Worm (Caenorhabditis elegans): ENCODE measurements around the gene rpb-6.
A peak's percentile ranks its signal among the peaks of the same experiment; 100 is the strongest.

Gene rpb-6

DNA sequence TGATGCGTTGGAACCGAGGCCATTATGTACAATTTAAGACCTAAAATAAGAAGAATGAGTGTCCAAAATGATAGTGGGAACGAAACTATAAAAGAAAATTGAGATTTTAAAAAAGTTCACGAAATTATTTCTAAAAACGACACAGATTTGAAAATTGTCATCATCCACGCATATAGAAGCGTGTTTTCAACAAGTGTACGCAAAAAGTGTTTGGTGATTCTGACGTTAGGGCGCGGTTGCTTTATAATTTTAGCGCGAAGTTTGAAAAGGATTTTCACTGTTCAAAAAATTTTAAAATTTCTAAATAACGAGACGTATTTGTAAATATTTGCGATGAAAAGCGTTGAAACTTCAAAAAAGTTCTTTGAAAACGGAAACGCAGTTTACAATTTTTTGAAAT is 15.8 kb upstream of the rpb-6 start, which contains the start of gene cdc-48.1:
TSS of gene cdc-48.1 (minus strand) at position 40 of the 400 bp plus-strand sequence.
- TF ChIP-seq lin-11 (tag; optimal IDR thresholded peaks at IDR 0.05) (peak; percentile 70), gmeb-2 (tag; optimal IDR thresholded peaks at IDR 0.05) (peak; percentile 77), eyg-1 (tag; optimal IDR thresholded peaks at IDR 0.05) (no peak), che-1 (tag; optimal IDR thresholded peaks at IDR 0.05) (peak; percentile 51), ahr-1 (tag; optimal IDR thresholded peaks at IDR 0.05) (peak; percentile 61), nfya-1 (tag; optimal IDR thresholded peaks at IDR 0.05) (peak; percentile 99), unc-42 (tag; optimal IDR thresholded peaks at IDR 0.05) (peak; percentile 100), elt-4 (tag; optimal IDR thresholded peaks at IDR 0.05) (no peak), tbx-2 (tag; optimal IDR thresholded peaks at IDR 0.05) (peak; percentile 99), sox-4 (tag; optimal IDR thresholded peaks at IDR 0.05) (peak; percentile 68), elt-2 (tag; optimal IDR thresholded peaks at IDR 0.05) (peak; percentile 96), mec-3 (tag; optimal IDR thresholded peaks at IDR 0.05; ENCODE audit: borderline replicate concordance) (no peak), rnt-1 (tag; optimal IDR thresholded peaks at IDR 0.05) (peak; percentile 98), syd-9 (tag; optimal IDR thresholded peaks at IDR 0.05) (peak; percentile 94), ama-1 (optimal IDR thresholded peaks at IDR 0.05) (no peak), pag-3 (tag; optimal IDR thresholded peaks at IDR 0.05; ENCODE audit: borderline replicate concordance) (peak; percentile 93), hlh-8 (tag; optimal IDR thresholded peaks at IDR 0.05) (peak; percentile 87), F13H6.1 (tag; optimal IDR thresholded peaks at IDR 0.05) (peak; percentile 85), hlh-6 (tag; optimal IDR thresholded peaks at IDR 0.05) (peak; percentile 35), fkh-10 (GFP tag; optimal IDR thresholded peaks at IDR 0.05) (peak; percentile 92), fax-1 (tag; optimal IDR thresholded peaks at IDR 0.05) (peak; percentile 72), ceh-24 (tag; optimal IDR thresholded peaks at IDR 0.05) (peak; percentile 57), ceh-31 (tag; optimal IDR thresholded peaks at IDR 0.05) (peak; percentile 98), ceh-18 (tag; optimal IDR thresholded peaks at IDR 0.05) (peak; percentile 100), hlh-13 (GFP tag; optimal IDR thresholded peaks at IDR 0.05) (peak; percentile 24), pax-1 (tag; optimal IDR thresholded peaks at IDR 0.05) (peak; percentile 96), K02D7.2 (tag; optimal IDR thresholded peaks at IDR 0.05) (peak; percentile 79), ceh-6 (GFP tag; optimal IDR thresholded peaks at IDR 0.05) (peak; percentile 68), unc-55 (GFP tag; optimal IDR thresholded peaks at IDR 0.05) (peak; percentile 95), nhr-232 (tag; optimal IDR thresholded peaks at IDR 0.05) (no peak), hlh-30 (tag; optimal IDR thresholded peaks at IDR 0.05; ENCODE audit: insufficient read depth) (peak; percentile 89), pha-4 (tag; optimal IDR thresholded peaks at IDR 0.05) (no peak), C38D4.7 (GFP tag; optimal IDR thresholded peaks at IDR 0.05) (peak; percentile 46), sdc-2 (tag; optimal IDR thresholded peaks at IDR 0.05) (peak; percentile 79), pha-2 (tag; optimal IDR thresholded peaks at IDR 0.05) (peak; percentile 82), dmd-4 (tag; optimal IDR thresholded peaks at IDR 0.05; ENCODE audit: borderline replicate concordance) (peak; percentile 70), ceh-48 (tag; optimal IDR thresholded peaks at IDR 0.05) (peak; percentile 81), ceh-45 (GFP tag; IDR thresholded peaks at IDR 0.05) (peak; percentile 68; the same call in 1 of the 2 replicates), ceh-19 (GFP tag; optimal IDR thresholded peaks at IDR 0.05) (peak; percentile 84), ref-2 (tag; optimal IDR thresholded peaks at IDR 0.05) (peak; percentile 99), nhr-11 (tag; optimal IDR thresholded peaks at IDR 0.05) (peak; percentile 100), pat-9 (tag; optimal IDR thresholded peaks at IDR 0.05) (peak; percentile 92), zip-5 (tag; optimal IDR thresholded peaks at IDR 0.05) (peak; percentile 30), ttx-3 (tag; optimal IDR thresholded peaks at IDR 0.05) (peak; percentile 68), lim-6 (tag; optimal IDR thresholded peaks at IDR 0.05) (peak; percentile 89), ceh-14 (tag; optimal IDR thresholded peaks at IDR 0.05) (peak; percentile 98), unc-3 (GFP tag; conservative IDR thresholded peaks at IDR 0.05) (peak; percentile 76), unc-3 (tag; optimal IDR thresholded peaks at IDR 0.05) (peak; percentile 92), dve-1 (tag; optimal IDR thresholded peaks at IDR 0.05) (peak; percentile 99), fkh-6 (tag; optimal IDR thresholded peaks at IDR 0.05) (peak; percentile 24), pros-1 (tag; optimal IDR thresholded peaks at IDR 0.05) (peak; percentile 91), C08G9.2 (tag; optimal IDR thresholded peaks at IDR 0.05) (peak; percentile 84), npax-4 (tag; optimal IDR thresholded peaks at IDR 0.05) (peak; percentile 20)
